Worm (Caenorhabditis elegans) whole organism, mixed stage, embryonic: ENCODE results near the gene mat-3.
A peak's percentile ranks its signal among the peaks of the same experiment; 100 is the strongest.

Source experiments
- M03D4.4 ChIP-seq: sonication (generic microtip); optimal IDR thresholded peaks from 2 replicates; lab custom pipeline; 2017; ENCODE audit warnings: mild to moderate bottlenecking, missing genetic modification characterization, missing compliant biosample characterization
- bed-3 ChIP-seq: fragments of 200-800 bp; sonication (Bioruptor generic); optimal IDR thresholded peaks from 3 replicates; lab custom pipeline; 2018; ENCODE audit warnings: mild to moderate bottlenecking, missing genetic modification characterization, moderate library complexity, missing compliant biosample characterization
- blmp-1 ChIP-seq: fragments of 150-350 bp; optimal IDR thresholded peaks from 2 replicates; lab custom pipeline; 2014; ENCODE audit warnings: missing biosample characterization, missing genetic modification characterization
- ceh-39 ChIP-seq: fragments of 150-350 bp; optimal IDR thresholded peaks from 2 replicates; lab custom pipeline; 2014; ENCODE audit warnings: missing biosample characterization, missing genetic modification characterization
- ceh-43 ChIP-seq: fragments of 200-800 bp; sonication (Bioruptor generic); optimal IDR thresholded peaks from 2 replicates; lab custom pipeline; 2018; ENCODE audit warnings: mild to moderate bottlenecking, missing genetic modification characterization, moderate library complexity, missing compliant biosample characterization
- ceh-83 ChIP-seq: fragments of 200-800 bp; sonication (Bioruptor generic); optimal IDR thresholded peaks from 2 replicates; lab custom pipeline; 2018; ENCODE audit warnings: mild to moderate bottlenecking, missing genetic modification characterization, missing compliant biosample characterization
- ces-1 ChIP-seq: fragments of 150-350 bp; optimal IDR thresholded peaks from 2 replicates; lab custom pipeline; 2014; ENCODE audit warnings: missing biosample characterization, missing genetic modification reagents, missing genetic modification characterization
- cnd-1 ChIP-seq: fragments of 200-800 bp; sonication (Bioruptor generic); optimal IDR thresholded peaks from 2 replicates; lab custom pipeline; 2018; ENCODE audit warnings: mild to moderate bottlenecking, missing genetic modification characterization, missing compliant biosample characterization
- drap-1 ChIP-seq: fragments of 200-800 bp; sonication (Bioruptor generic); optimal IDR thresholded peaks from 3 replicates; lab custom pipeline; 2018; ENCODE audit warnings: mild to moderate bottlenecking, missing genetic modification characterization, missing compliant biosample characterization
- elt-1 ChIP-seq: sonication (generic microtip); optimal IDR thresholded peaks from 2 replicates; lab custom pipeline; 2017; ENCODE audit warnings: missing genetic modification characterization, mild to moderate bottlenecking, missing compliant biosample characterization, antibody characterized with exemption, moderate library complexity, borderline replicate concordance; ENCODE audit not compliant: insufficient read depth
- elt-3 ChIP-seq: fragments of 150-350 bp; optimal IDR thresholded peaks from 2 replicates; lab custom pipeline; 2014; ENCODE audit warnings: missing biosample characterization, missing genetic modification characterization
- flh-1 ChIP-seq: fragments of 200-800 bp; sonication (Bioruptor generic); optimal IDR thresholded peaks from 2 replicates; lab custom pipeline; 2018; ENCODE audit warnings: mild to moderate bottlenecking, missing genetic modification characterization, moderate library complexity, missing compliant biosample characterization
- ham-2 ChIP-seq: fragments of 200-800 bp; sonication (Bioruptor generic); optimal IDR thresholded peaks from 2 replicates; lab custom pipeline; 2018; ENCODE audit warnings: mild to moderate bottlenecking, missing genetic modification characterization, missing compliant biosample characterization
- hlh-1 ChIP-seq: fragments of 150-350 bp; optimal IDR thresholded peaks from 2 replicates; lab custom pipeline; 2014; ENCODE audit warnings: missing biosample characterization, missing genetic modification reagents, missing genetic modification characterization
- lin-32 ChIP-seq: fragments of 200-800 bp; sonication (Bioruptor generic); optimal IDR thresholded peaks from 2 replicates; lab custom pipeline; 2018; ENCODE audit warnings: mild to moderate bottlenecking, missing genetic modification characterization, missing compliant biosample characterization
- lsy-2 ChIP-seq: fragments of 150-350 bp; optimal IDR thresholded peaks from 2 replicates; lab custom pipeline; 2014; ENCODE audit warnings: missing biosample characterization, missing genetic modification characterization
- mab-5 ChIP-seq: fragments of 150-350 bp; optimal IDR thresholded peaks from 2 replicates; lab custom pipeline; 2014; ENCODE audit warnings: missing biosample characterization, missing genetic modification characterization
- mep-1 ChIP-seq: fragments of 150-350 bp; optimal IDR thresholded peaks from 2 replicates; lab custom pipeline; 2017; ENCODE audit warnings: missing biosample characterization, missing genetic modification reagents, missing genetic modification characterization, inconsistent platforms
- mls-2 ChIP-seq: sonication (generic microtip); optimal IDR thresholded peaks from 2 replicates; lab custom pipeline; 2016; ENCODE audit warnings: mild to moderate bottlenecking, missing genetic modification characterization, moderate library complexity, missing compliant biosample characterization
- nhr-12 ChIP-seq: fragments of 150-350 bp; optimal IDR thresholded peaks from 2 replicates; lab custom pipeline; 2014; ENCODE audit warnings: missing biosample characterization, missing genetic modification characterization
- nhr-2 ChIP-seq: fragments of 150-350 bp; optimal IDR thresholded peaks from 2 replicates; lab custom pipeline; 2014; ENCODE audit warnings: missing biosample characterization, missing genetic modification characterization
- nhr-237 ChIP-seq: fragments of 150-350 bp; optimal IDR thresholded peaks from 2 replicates; lab custom pipeline; 2014; ENCODE audit warnings: missing biosample characterization, missing genetic modification characterization
- nhr-76 ChIP-seq: sonication (generic microtip); optimal IDR thresholded peaks from 2 replicates; lab custom pipeline; 2017; ENCODE audit warnings: missing biosample characterization, missing genetic modification characterization
- sem-2 ChIP-seq: fragments of 200-800 bp; sonication (Bioruptor generic); optimal IDR thresholded peaks from 2 replicates; lab custom pipeline; 2018; ENCODE audit warnings: mild to moderate bottlenecking, missing genetic modification characterization, missing compliant biosample characterization
- snpc-4 ChIP-seq: fragments of 150-350 bp; optimal IDR thresholded peaks from 2 replicates; lab custom pipeline; 2014; ENCODE audit warnings: missing biosample characterization, missing genetic modification characterization
- sptf-1 ChIP-seq: sonication (generic microtip); optimal IDR thresholded peaks from 2 replicates; lab custom pipeline; 2017; ENCODE audit warnings: mild to moderate bottlenecking, missing genetic modification characterization, moderate library complexity, missing compliant biosample characterization
- tbx-8 ChIP-seq: fragments of 200-800 bp; sonication (Bioruptor generic); optimal IDR thresholded peaks from 2 replicates; lab custom pipeline; 2018; ENCODE audit warnings: mild to moderate bottlenecking, missing genetic modification characterization, moderate library complexity, missing compliant biosample characterization
- unc-120 ChIP-seq: sonication (generic microtip); optimal IDR thresholded peaks from 2 replicates; lab custom pipeline; 2017; ENCODE audit warnings: missing genetic modification characterization, missing compliant biosample characterization; ENCODE audit not compliant: poor library complexity, severe bottlenecking
- unc-39 ChIP-seq: fragments of 150-350 bp; optimal IDR thresholded peaks from 2 replicates; lab custom pipeline; 2014; ENCODE audit warnings: missing biosample characterization, missing genetic modification characterization
- zip-8 ChIP-seq: fragments of 150-350 bp; optimal IDR thresholded peaks from 2 replicates; lab custom pipeline; 2014; ENCODE audit warnings: missing biosample characterization, missing genetic modification characterization
- ztf-11 ChIP-seq: fragments of 150-350 bp; optimal IDR thresholded peaks from 2 replicates; lab custom pipeline; 2014; ENCODE audit warnings: missing biosample characterization, missing genetic modification characterization

The mat-3 gene

ce11 chrIII:434361-434941 is 40.8 kb upstream of the mat-3 start, which contains the start of gene affl-2:
affl-2 (plus strand) TSS chrIII:434891.
- TF ChIP-seq ham-2 (GFP tag; lab: Kevin White, UChicago), result peak; percentile 69
- TF ChIP-seq nhr-2, result peak; percentile 63
- peak; percentile 62 for TF ChIP-seq sptf-1 (tag; lab: Kevin White, UChicago)
- peak; percentile 47 for TF ChIP-seq mep-1 (tag; lab: Kevin White, UChicago)
- no peak for TF ChIP-seq nhr-12 (tag; lab: Kevin White, UChicago)
- TF ChIP-seq ces-1, result peak; percentile 25
- TF ChIP-seq ceh-43 (GFP tag; lab: Kevin White, UChicago), result peak; percentile 3
- TF ChIP-seq mls-2, result peak; percentile 63
- no peak for TF ChIP-seq elt-1 (tag; lab: Kevin White, UChicago)
- TF ChIP-seq nhr-76, result no peak
- TF ChIP-seq, all 35 proteins: peak for 7

- TF ChIP-seq lsy-2 (tag; lab: Kevin White, UChicago), result no peak
- TF ChIP-seq nhr-76, result no peak
- TF ChIP-seq drap-1, result no peak
- no peak for TF ChIP-seq nhr-12 (tag; lab: Kevin White, UChicago)
- TF ChIP-seq ceh-83 (GFP tag; lab: Kevin White, UChicago), result no peak
- TF ChIP-seq mls-2, result no peak
- no peak for TF ChIP-seq ztf-11
- TF ChIP-seq nhr-2, result no peak
- TF ChIP-seq cnd-1 (tag; lab: Kevin White, UChicago), result no peak
- no peak for TF ChIP-seq hlh-1 (tag; lab: Kevin White, UChicago)
- TF ChIP-seq unc-120 (tag; lab: Kevin White, UChicago), result no peak
- TF ChIP-seq mab-5 (tag; lab: Kevin White, UChicago), result no peak
- TF ChIP-seq, all 35 proteins: peak for 0
Observed at ce11 chrIII:437033-437432, 38.2 kb upstream of the mat-3 start.

- no peak for TF ChIP-seq blmp-1 (tag; lab: Kevin White, UChicago)
- no peak for TF ChIP-seq unc-39 (tag; lab: Kevin White, UChicago)
Observed at ce11 chrIII:439926-440325, 35.3 kb upstream of the mat-3 start, which contains the start of gene affl-1. affl-1 (plus strand) TSS chrIII:440226.

DNA sequence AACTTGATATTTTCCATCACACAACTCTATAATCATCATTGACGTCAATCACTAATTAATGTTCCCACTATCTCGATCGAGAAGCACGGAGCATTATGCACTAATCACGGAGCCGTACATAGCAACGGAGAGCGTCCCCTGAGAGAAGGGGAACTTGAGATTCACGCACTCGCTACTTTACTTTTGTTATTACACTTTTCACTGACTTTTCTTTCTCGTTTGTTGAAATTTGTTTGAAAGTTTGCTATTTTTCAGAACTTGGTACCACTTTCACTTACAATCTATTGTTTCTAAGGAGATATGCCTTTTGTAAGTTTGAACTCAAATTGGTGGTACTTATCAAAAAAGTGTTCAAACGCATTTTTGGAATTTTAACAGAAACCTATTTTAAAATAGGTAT is 31.2 kb upstream of the mat-3 start, which contains the start of gene Y55B1BR.8:
TSS of gene Y55B1BR.8 (plus strand) at position 301 of the 400 bp plus-strand sequence.
- TF ChIP-seq ceh-83 (GFP tag; lab: Kevin White, UChicago) (no peak), zip-8 (tag; lab: Kevin White, UChicago) (no peak), ham-2 (GFP tag; lab: Kevin White, UChicago) (no peak), bed-3 (GFP tag; lab: Kevin White, UChicago) (no peak), unc-120 (tag; lab: Kevin White, UChicago) (no peak), nhr-2 (no peak), mls-2 (no peak), tbx-8 (GFP tag; lab: Kevin White, UChicago) (no peak), nhr-237 (no peak), snpc-4 (no peak), ztf-11 (no peak), hlh-1 (tag; lab: Kevin White, UChicago) (no peak), elt-3 (no peak), nhr-76 (no peak), lsy-2 (tag; lab: Kevin White, UChicago) (no peak), ceh-39 (tag; lab: Kevin White, UChicago) (no peak)

ce11 chrIII:445515-445914 is 29.7 kb upstream of the mat-3 start:
- peak; percentile 53 for TF ChIP-seq sem-2 (GFP tag; lab: Kevin White, UChicago)
- TF ChIP-seq lin-32 (GFP tag; lab: Kevin White, UChicago), result peak; percentile 66
- TF ChIP-seq sptf-1 (tag; lab: Kevin White, UChicago), result peak; percentile 73
- peak; percentile 19 for TF ChIP-seq ceh-43 (GFP tag; lab: Kevin White, UChicago)
- peak; percentile 65 for TF ChIP-seq cnd-1 (tag; lab: Kevin White, UChicago)
- TF ChIP-seq M03D4.4 (tag; lab: Kevin White, UChicago), result peak; percentile 75
- TF ChIP-seq ham-2 (GFP tag; lab: Kevin White, UChicago), result peak; percentile 15
- TF ChIP-seq ceh-83 (GFP tag; lab: Kevin White, UChicago), result peak; percentile 9
- peak; percentile 58 for TF ChIP-seq mls-2
- TF ChIP-seq drap-1, result peak; percentile 60
- TF ChIP-seq flh-1 (GFP tag; lab: Kevin White, UChicago), result peak; percentile 25
- TF ChIP-seq, all 35 proteins: peak for 11; not testable (repeated sequence) for 24
